Fruit fly (Drosophila melanogaster) whole organism, embryonic: Measurements from ENCODE around the gene shd.

Experiments used
- Atf-2 ChIP-seq: fragments of 200-800 bp; sonication (Bioruptor generic); optimal IDR thresholded peaks from 2 replicates; lab custom pipeline; 2016; ENCODE audit warnings: missing biosample characterization, missing genetic modification characterization
- BEAF-32 ChIP-seq: fragments of 200-800 bp; sonication (Bioruptor generic); optimal IDR thresholded peaks from 3 replicates; lab custom pipeline; 2017; ENCODE audit warnings: missing biosample characterization, missing genetic modification characterization, mild to moderate bottlenecking, moderate library complexity, missing genetic modification reagents
- BtbVII ChIP-seq: fragments of 200-800 bp; sonication (Bioruptor generic); optimal IDR thresholded peaks from 3 replicates; lab custom pipeline; 2017; ENCODE audit warnings: missing biosample characterization, mild to moderate bottlenecking, missing genetic modification characterization
- CG10462 ChIP-seq: fragments of 200-800 bp; sonication (Bioruptor generic); optimal IDR thresholded peaks from 2 replicates; lab custom pipeline; 2016; ENCODE audit warnings: missing biosample characterization, missing genetic modification characterization
- CG13894 ChIP-seq: fragments of 200-800 bp; sonication (Bioruptor generic); optimal IDR thresholded peaks from 3 replicates; lab custom pipeline; 2018; ENCODE audit warnings: missing biosample characterization, mild to moderate bottlenecking, missing genetic modification characterization, moderate library complexity
- CG14014 ChIP-seq: fragments of 200-800 bp; sonication (Bioruptor generic); IDR thresholded peaks from 2 replicates; pipeline ENCODE4 v1.3.6; 2022; ENCODE audit warnings: missing biosample characterization, missing genetic modification characterization
- CG15269 ChIP-seq: fragments of 200-800 bp; sonication (Bioruptor generic); optimal IDR thresholded peaks from 2 replicates; lab custom pipeline; 2018; ENCODE audit warnings: missing biosample characterization, mild to moderate bottlenecking, missing genetic modification characterization, moderate library complexity
- CG16863 ChIP-seq: fragments of 200-800 bp; sonication (Bioruptor generic); optimal IDR thresholded peaks from 3 replicates; lab custom pipeline; 2016; ENCODE audit warnings: missing biosample characterization, missing genetic modification characterization
- CG17328 ChIP-seq: fragments of 200-800 bp; sonication (Bioruptor generic); IDR thresholded peaks from 2 replicates; pipeline ENCODE4 v1.3.6; 2022; ENCODE audit warnings: missing biosample characterization, missing genetic modification characterization
- CG17612 ChIP-seq: fragments of 200-800 bp; sonication (Bioruptor generic); IDR thresholded peaks from 2 replicates; pipeline ENCODE4 v1.3.6; 2022; ENCODE audit warnings: missing biosample characterization, missing genetic modification characterization
- CG2129 ChIP-seq: fragments of 200-800 bp; sonication (Bioruptor generic); IDR thresholded peaks from 2 replicates; pipeline ENCODE4 v1.3.6; 2022; ENCODE audit warnings: missing biosample characterization, missing genetic modification characterization; ENCODE audit not compliant: partially characterized antibody
- CG4282 ChIP-seq: fragments of 200-800 bp; sonication (Bioruptor generic); optimal IDR thresholded peaks from 2 replicates; lab custom pipeline; 2016; ENCODE audit warnings: missing biosample characterization, missing genetic modification characterization
- CG4424 ChIP-seq: fragments of 200-800 bp; sonication (Bioruptor generic); optimal IDR thresholded peaks from 3 replicates; lab custom pipeline; 2016; ENCODE audit warnings: missing biosample characterization, missing genetic modification characterization
- CG4820 ChIP-seq: fragments of 200-800 bp; sonication (Bioruptor generic); optimal IDR thresholded peaks from 3 replicates; lab custom pipeline; 2016; ENCODE audit warnings: missing biosample characterization, missing genetic modification characterization
- CG6254 ChIP-seq: fragments of 200-800 bp; sonication (Bioruptor generic); optimal IDR thresholded peaks from 3 replicates; lab custom pipeline; 2017; ENCODE audit warnings: mild to moderate bottlenecking, missing biosample characterization, missing genetic modification reagents, missing genetic modification characterization
- CG6765 ChIP-seq: fragments of 200-800 bp; sonication (Bioruptor generic); optimal IDR thresholded peaks from 3 replicates; lab custom pipeline; 2017; ENCODE audit warnings: missing biosample characterization, mild to moderate bottlenecking, missing genetic modification characterization
- CG7928 ChIP-seq: fragments of 200-800 bp; sonication (Bioruptor generic); optimal IDR thresholded peaks from 2 replicates; lab custom pipeline; 2017; ENCODE audit warnings: missing biosample characterization, mild to moderate bottlenecking, missing genetic modification characterization
- CG7987 ChIP-seq: fragments of 200-800 bp; sonication (Bioruptor generic); optimal IDR thresholded peaks from 2 replicates; lab custom pipeline; 2018; ENCODE audit warnings: missing biosample characterization, mild to moderate bottlenecking, missing genetic modification characterization, moderate library complexity
- CG8944 ChIP-seq: fragments of 200-800 bp; sonication (Bioruptor generic); optimal IDR thresholded peaks from 3 replicates; lab custom pipeline; 2016; ENCODE audit warnings: missing biosample characterization, missing genetic modification characterization
- CoRest ChIP-seq: fragments of 200-800 bp; sonication (Bioruptor generic); optimal IDR thresholded peaks from 3 replicates; lab custom pipeline; 2018; ENCODE audit warnings: missing biosample characterization, mild to moderate bottlenecking, missing genetic modification characterization, moderate library complexity
- Elba2 ChIP-seq: fragments of 200-800 bp; sonication (Bioruptor generic); optimal IDR thresholded peaks from 3 replicates; lab custom pipeline; 2016; ENCODE audit warnings: missing biosample characterization, missing genetic modification characterization
- Nf-YB ChIP-seq: fragments of 200-800 bp; sonication (Bioruptor generic); optimal IDR thresholded peaks from 3 replicates; lab custom pipeline; 2019; ENCODE audit warnings: missing biosample characterization, mild to moderate bottlenecking, missing genetic modification characterization, moderate library complexity
- Pdp1 ChIP-seq, 2 experiments: fragments of 200-800 bp; sonication (Bioruptor generic); optimal IDR thresholded peaks; 3 replicates each; lab custom pipeline; 2016; ENCODE audit warnings: missing biosample characterization in 2 of 2, missing genetic modification characterization in 2 of 2, mild to moderate bottlenecking in 1 of 2, moderate library complexity in 1 of 2
- Scr ChIP-seq: fragments of 200-800 bp; sonication (Bioruptor generic); IDR thresholded peaks from 2 replicates; pipeline ENCODE4 v1.3.6; 2022; ENCODE audit warnings: missing biosample characterization, missing genetic modification characterization; ENCODE audit not compliant: partially characterized antibody
- Sin3A ChIP-seq: fragments of >200 bp; optimal IDR thresholded peaks from 2 replicates; lab custom pipeline; 2018
- Stat92E ChIP-seq, 3 experiments: fragments of >200 bp in 2 of 3; fragments of 200-800 bp in 1 of 3; sonication (Bioruptor generic) in 1 of 3; optimal IDR thresholded peaks; 2 replicates each; lab custom pipeline; 2017 to 2019; ENCODE audit warnings: missing biosample characterization in 3 of 3, missing genetic modification characterization in 3 of 3, mild to moderate bottlenecking in 1 of 3, moderate library complexity in 1 of 3
- Xrp1 ChIP-seq: fragments of 200-800 bp; sonication (Bioruptor generic); IDR thresholded peaks from 2 replicates; pipeline ENCODE4 v1.3.6; 2022; ENCODE audit warnings: missing biosample characterization, missing genetic modification characterization
- abd-A ChIP-seq: fragments of 200-800 bp; sonication (Bioruptor generic); optimal IDR thresholded peaks from 3 replicates; lab custom pipeline; 2019; ENCODE audit warnings: missing biosample characterization, mild to moderate bottlenecking, missing genetic modification characterization, moderate library complexity
- ac ChIP-seq: fragments of 200-800 bp; sonication (Bioruptor generic); optimal IDR thresholded peaks from 3 replicates; lab custom pipeline; 2017; ENCODE audit warnings: missing biosample characterization, mild to moderate bottlenecking, missing genetic modification characterization
- caup ChIP-seq: fragments of 200-800 bp; sonication (Bioruptor generic); optimal IDR thresholded peaks from 3 replicates; lab custom pipeline; 2017; ENCODE audit warnings: missing biosample characterization, mild to moderate bottlenecking, missing genetic modification characterization, moderate library complexity; ENCODE audit not compliant: severe bottlenecking
- da ChIP-seq: fragments of 200-800 bp; sonication (Bioruptor generic); optimal IDR thresholded peaks from 2 replicates; lab custom pipeline; 2016; ENCODE audit warnings: missing biosample characterization, missing genetic modification characterization
- danr ChIP-seq: fragments of 200-800 bp; sonication (Bioruptor generic); IDR thresholded peaks from 2 replicates; pipeline ENCODE4 v1.3.6; 2022; ENCODE audit warnings: missing biosample characterization, missing genetic modification characterization
- disco-r ChIP-seq: fragments of 200-800 bp; sonication (Bioruptor generic); optimal IDR thresholded peaks from 2 replicates; lab custom pipeline; 2016; ENCODE audit warnings: missing biosample characterization, missing genetic modification characterization
- dm ChIP-seq: fragments of 200-800 bp; sonication (Bioruptor generic); optimal IDR thresholded peaks from 3 replicates; lab custom pipeline; 2016; ENCODE audit warnings: missing biosample characterization, missing genetic modification characterization
- en ChIP-seq: fragments of 200-800 bp; sonication (Bioruptor generic); optimal IDR thresholded peaks from 2 replicates; lab custom pipeline; 2016; ENCODE audit warnings: missing biosample characterization, missing genetic modification characterization
- fd102C ChIP-seq: fragments of 200-800 bp; sonication (Bioruptor generic); optimal IDR thresholded peaks from 2 replicates; lab custom pipeline; 2018; ENCODE audit warnings: missing biosample characterization, mild to moderate bottlenecking, missing genetic modification characterization, moderate library complexity
- fd96Cb ChIP-seq: fragments of 200-800 bp; sonication (Bioruptor generic); optimal IDR thresholded peaks from 2 replicates; lab custom pipeline; 2018; ENCODE audit warnings: missing biosample characterization, mild to moderate bottlenecking, missing genetic modification characterization, moderate library complexity
- fru ChIP-seq: fragments of >200 bp; optimal IDR thresholded peaks from 2 replicates; lab custom pipeline; 2017
- fu2 ChIP-seq: fragments of 200-800 bp; sonication (Bioruptor generic); optimal IDR thresholded peaks from 2 replicates; lab custom pipeline; 2016; ENCODE audit warnings: missing biosample characterization, missing genetic modification characterization
- ham ChIP-seq: fragments of 200-800 bp; sonication (Bioruptor generic); IDR thresholded peaks from 2 replicates; pipeline ENCODE4 v1.3.6; 2022; ENCODE audit warnings: missing biosample characterization, missing genetic modification characterization
- hbn ChIP-seq: fragments of 200-800 bp; sonication (Bioruptor generic); IDR thresholded peaks from 2 replicates; pipeline ENCODE4 v1.3.6; 2022; ENCODE audit warnings: missing biosample characterization, missing genetic modification characterization; ENCODE audit not compliant: partially characterized antibody
- kni ChIP-seq: fragments of 200-800 bp; sonication (Bioruptor generic); optimal IDR thresholded peaks from 3 replicates; lab custom pipeline; 2017; ENCODE audit warnings: mild to moderate bottlenecking, missing biosample characterization, missing genetic modification reagents, missing genetic modification characterization
- nom ChIP-seq: fragments of 200-800 bp; sonication (Bioruptor generic); optimal IDR thresholded peaks from 2 replicates; lab custom pipeline; 2017; ENCODE audit warnings: missing biosample characterization, missing genetic modification characterization, mild to moderate bottlenecking, moderate library complexity, missing genetic modification reagents
- oc ChIP-seq: fragments of 200-800 bp; sonication (Bioruptor generic); optimal IDR thresholded peaks from 2 replicates; lab custom pipeline; 2018; ENCODE audit warnings: missing biosample characterization, mild to moderate bottlenecking, missing genetic modification characterization, moderate library complexity
- pnt ChIP-seq: fragments of 200-800 bp; sonication (Bioruptor generic); optimal IDR thresholded peaks from 3 replicates; lab custom pipeline; 2016; ENCODE audit warnings: missing biosample characterization, missing genetic modification characterization
- tio ChIP-seq: fragments of 200-800 bp; sonication (Bioruptor generic); optimal IDR thresholded peaks from 2 replicates; lab custom pipeline; 2017; ENCODE audit warnings: missing biosample characterization, missing genetic modification characterization, inconsistent platforms
- ttk ChIP-seq: fragments of 200-800 bp; sonication (Bioruptor generic); IDR thresholded peaks from 2 replicates; pipeline ENCODE4 v2.1.2; 2022; ENCODE audit warnings: missing biosample characterization, missing genetic modification characterization
- twi ChIP-seq: fragments of 200-800 bp; optimal IDR thresholded peaks from 2 replicates; lab custom pipeline; 2019; ENCODE audit warnings: missing biosample characterization, mild to moderate bottlenecking, missing genetic modification characterization, moderate library complexity
- wdn ChIP-seq: fragments of 200-800 bp; sonication (Bioruptor generic); IDR thresholded peaks from 2 replicates; pipeline ENCODE4 v1.3.6; 2022; ENCODE audit warnings: missing biosample characterization, missing genetic modification characterization

shd gene

dm6 chr3L:14613792-14614677 lies at the start of gene shd (continued):
- TF ChIP-seq Stat92E (GFP tag; optimal IDR thresholded peaks at IDR 0.05; lab: Kevin White, UChicago) (no peak), oc (tag; lab: Kevin White, UChicago) (no peak), fu2 (GFP tag; lab: Kevin White, UChicago) (no peak), twi (tag; lab: Kevin White, UChicago) (no peak), wdn (no peak), hbn (no peak), BtbVII (GFP tag; lab: Kevin White, UChicago) (peak; percentile 20), CG6254 (no peak), CoRest (tag; lab: Kevin White, UChicago) (peak; percentile 70), dm (GFP tag; lab: Kevin White, UChicago) (no peak), CG8944 (no peak), fd102C (GFP tag; lab: Kevin White, UChicago) (no peak), da (GFP tag; lab: Kevin White, UChicago) (no peak), CG17328 (GFP tag; lab: Robert Waterston, UW) (no peak), CG7987 (GFP tag; lab: Kevin White, UChicago) (no peak), Atf-2 (GFP tag; lab: Kevin White, UChicago) (no peak), CG4424 (peak; percentile 32), Sin3A (lab: Kevin White, UChicago) (no peak), CG10462 (no peak), Nf-YB (GFP tag; lab: Kevin White, UChicago) (peak; percentile 85), tio (GFP tag; lab: Kevin White, UChicago) (peak; percentile 45), ac (GFP tag; lab: Kevin White, UChicago) (no peak), caup (GFP tag; lab: Kevin White, UChicago) (no peak), danr (no peak), CG4820 (GFP tag; lab: Kevin White, UChicago) (peak; percentile 45), CG16863 (GFP tag; lab: Kevin White, UChicago) (no peak), nom (GFP tag; lab: Kevin White, UChicago) (peak; percentile 8), fru (lab: Kevin White, UChicago) (no peak), en (GFP tag; lab: Kevin White, UChicago) (no peak), CG15269 (tag; lab: Kevin White, UChicago) (peak; percentile 26), CG13894 (tag; lab: Kevin White, UChicago) (peak; percentile 67), Xrp1 (no peak), Scr (GFP tag; lab: Robert Waterston, UW) (no peak), CG14014 (no peak), ham (GFP tag; lab: Robert Waterston, UW) (no peak), CG2129 (GFP tag; lab: Robert Waterston, UW) (no peak), CG4282 (no peak), BEAF-32 (GFP tag; lab: Kevin White, UChicago) (no peak), fd96Cb (tag; lab: Kevin White, UChicago) (peak; percentile 19), disco-r (GFP tag; lab: Kevin White, UChicago) (no peak), Pdp1 (GFP tag; optimal IDR thresholded peaks at IDR 0.05; lab: Kevin White, UChicago) (peak in 1 of 2 experiments; percentile 59), CG6765 (GFP tag; lab: Kevin White, UChicago) (no peak), CG17612 (no peak), kni (GFP tag; lab: Kevin White, UChicago) (peak; percentile 90), abd-A (tag; lab: Kevin White, UChicago) (peak; percentile 65), ttk (no peak), pnt (GFP tag; lab: Kevin White, UChicago) (no peak), Elba2 (GFP tag; lab: Kevin White, UChicago) (no peak), CG7928 (no peak)
